Worm (Caenorhabditis elegans): ENCODE measurements around the gene C46F11.4.

Gene C46F11.4

ce11 chrIII:3652964-3653363, 11.1 kb downstream of the C46F11.4 start:
- no peak for TF ChIP-seq mxl-2 (GFP tag; conservative IDR thresholded peaks at IDR 0.05)
- TF ChIP-seq ZK337.2 (GFP tag; IDR thresholded peaks at IDR 0.05), result no peak
- TF ChIP-seq set-16 (GFP tag; IDR thresholded peaks at IDR 0.05), result no peak
- peak; percentile 25 for TF ChIP-seq gei-8 (GFP tag; optimal IDR thresholded peaks at IDR 0.05)
- peak; percentile 42; the same call in 1 of the 2 replicates for TF ChIP-seq pha-4 (GFP tag; IDR thresholded peaks at IDR 0.05)
- TF ChIP-seq pha-4 (tag; optimal IDR thresholded peaks at IDR 0.05), result no peak
- no peak for TF ChIP-seq ztf-7 (tag; optimal IDR thresholded peaks at IDR 0.05)
- TF ChIP-seq ztf-11 (tag; optimal IDR thresholded peaks at IDR 0.05), result no peak
- no peak for TF ChIP-seq fos-1 (tag; optimal IDR thresholded peaks at IDR 0.05)
- no peak for TF ChIP-seq pqm-1 (tag; optimal IDR thresholded peaks at IDR 0.05)
- no peak for TF ChIP-seq ces-1 (GFP tag; optimal IDR thresholded peaks at IDR 0.05)
- no peak for TF ChIP-seq nhr-102 (tag; optimal IDR thresholded peaks at IDR 0.05)
- no peak for TF ChIP-seq F10B5.3 (tag; optimal IDR thresholded peaks at IDR 0.05)
- no peak for TF ChIP-seq mes-2 (tag; optimal IDR thresholded peaks at IDR 0.05; ENCODE audit: poor library complexity, severe bottlenecking)
- TF ChIP-seq dve-1 (tag; optimal IDR thresholded peaks at IDR 0.05; ENCODE audit: insufficient read depth), result peak; percentile 5
- no peak for TF ChIP-seq zag-1 (tag; optimal IDR thresholded peaks at IDR 0.05)
- TF ChIP-seq zip-11 (GFP tag; IDR thresholded peaks at IDR 0.05), result no peak
- peak; percentile 3 for TF ChIP-seq aha-1 (tag)
- no peak for TF ChIP-seq daf-16 (GFP tag; optimal IDR thresholded peaks at IDR 0.05)
- no peak for TF ChIP-seq daf-16 (tag; optimal IDR thresholded peaks at IDR 0.05)
- no peak for TF ChIP-seq Y5F2A.4 (GFP tag; optimal IDR thresholded peaks at IDR 0.05)
- TF ChIP-seq nhr-10 (tag; optimal IDR thresholded peaks at IDR 0.05), result no peak
- TF ChIP-seq php-3 (GFP tag; IDR thresholded peaks at IDR 0.05), result 0 out of 2 replicates have a peak, but pooled peaks have one; percentile 41
- no peak for TF ChIP-seq Y105C5A.15 (GFP tag; IDR thresholded peaks at IDR 0.05)
- no peak for TF ChIP-seq egl-43 (GFP tag; IDR thresholded peaks at IDR 0.05)
- TF ChIP-seq hmg-1.1 (GFP tag; IDR thresholded peaks at IDR 0.05), result no peak
- TF ChIP-seq madf-5 (GFP tag; IDR thresholded peaks at IDR 0.05), result no peak
- TF ChIP-seq mdl-1 (tag; optimal IDR thresholded peaks at IDR 0.05), result no peak
- 0 out of 2 replicates have a peak, but pooled peaks have one; percentile 13 for TF ChIP-seq tra-1 (GFP tag; IDR thresholded peaks at IDR 0.05)
- TF ChIP-seq zip-2 (tag; optimal IDR thresholded peaks at IDR 0.05), result no peak
- TF ChIP-seq rbr-2 (tag; optimal IDR thresholded peaks at IDR 0.05), result no peak
- TF ChIP-seq nhr-41 (GFP tag; IDR thresholded peaks at IDR 0.05), result no peak
- no peak for TF ChIP-seq aly-2 (tag; optimal IDR thresholded peaks at IDR 0.05)
- no peak for TF ChIP-seq attf-4 (tag; optimal IDR thresholded peaks at IDR 0.05)
- no peak for TF ChIP-seq lin-39 (tag; optimal IDR thresholded peaks at IDR 0.05)
- no peak for TF ChIP-seq nhr-77 (tag; optimal IDR thresholded peaks at IDR 0.05)
- TF ChIP-seq duxl-1 (tag; optimal IDR thresholded peaks at IDR 0.05; ENCODE audit: poor library complexity), result no peak
- TF ChIP-seq lir-3 (tag; optimal IDR thresholded peaks at IDR 0.05), result no peak
- no peak for TF ChIP-seq F49E8.2 (tag; optimal IDR thresholded peaks at IDR 0.05; ENCODE audit: borderline replicate concordance)
- no peak for TF ChIP-seq unc-130 (GFP tag; optimal IDR thresholded peaks at IDR 0.05)
- TF ChIP-seq T26A8.4 (GFP tag; IDR thresholded peaks at IDR 0.05), result no peak
- TF ChIP-seq lin-38 (GFP tag; IDR thresholded peaks at IDR 0.05), result peak; percentile 12; the same call in 1 of the 2 replicates
- TF ChIP-seq lin-1 (GFP tag; IDR thresholded peaks at IDR 0.05), result no peak
- no peak for TF ChIP-seq hlh-11 (tag; optimal IDR thresholded peaks at IDR 0.05)
- 0 out of 2 replicates have a peak, but pooled peaks have one; percentile 17 for TF ChIP-seq lin-29 (GFP tag; IDR thresholded peaks at IDR 0.05)
- no peak for TF ChIP-seq D1046.2 (GFP tag; IDR thresholded peaks at IDR 0.05)
- no peak for TF ChIP-seq ceh-32 (tag; optimal IDR thresholded peaks at IDR 0.05; ENCODE audit: poor library complexity)
- TF ChIP-seq nhr-237 (tag; optimal IDR thresholded peaks at IDR 0.05), result no peak
- TF ChIP-seq Y48G9A.11 (GFP tag; IDR thresholded peaks at IDR 0.05), result no peak
- no peak for TF ChIP-seq daf-8 (GFP tag; IDR thresholded peaks at IDR 0.05)
- no peak for TF ChIP-seq ZK546.5 (tag; optimal IDR thresholded peaks at IDR 0.05)
- no peak for TF ChIP-seq nhr-6 (tag; optimal IDR thresholded peaks at IDR 0.05)
